Fruit fly (Drosophila melanogaster): Measurements from ENCODE around the gene frc.

frc gene

dm6 chr3L:17415967-17416749 is 16.8 kb downstream of the frc start (continued):
- TF ChIP-seq rib (GFP tag; IDR thresholded peaks at IDR 0.05) (no peak), CG18599 (GFP tag; optimal IDR thresholded peaks at IDR 0.05) (peak; percentile 12), CG10366 (GFP tag; IDR thresholded peaks at IDR 0.05) (no peak; the same call in 1 of the 2 replicates), CG15269 (tag; optimal IDR thresholded peaks at IDR 0.05) (no peak), dpn (GFP tag; optimal IDR thresholded peaks at IDR 0.05) (peak; percentile 37 to 38), org-1 (GFP tag; optimal IDR thresholded peaks at IDR 0.05) (peak; percentile 36), YL-1 (GFP tag; optimal IDR thresholded peaks at IDR 0.05) (no peak), sug (tag; optimal IDR thresholded peaks at IDR 0.05) (no peak), TFAM (GFP tag; optimal IDR thresholded peaks at IDR 0.05) (no peak), bcd (GFP tag; optimal IDR thresholded peaks at IDR 0.05) (no peak), odd (GFP tag; optimal IDR thresholded peaks at IDR 0.05) (peak; percentile 4), Doc2 (GFP tag; IDR thresholded peaks at IDR 0.05) (no peak), CG12744 (GFP tag; optimal IDR thresholded peaks at IDR 0.05) (no peak), Meics (GFP tag; optimal IDR thresholded peaks at IDR 0.05) (no peak), CG4730 (GFP tag; IDR thresholded peaks at IDR 0.05) (no peak), CG7786 (GFP tag; optimal IDR thresholded peaks at IDR 0.05) (peak; percentile 35), CG2116 (GFP tag; optimal IDR thresholded peaks at IDR 0.05) (peak; percentile 23), cwo (GFP tag; optimal IDR thresholded peaks at IDR 0.05) (no peak), klu (GFP tag; IDR thresholded peaks at IDR 0.05) (no peak), peb (GFP tag; IDR thresholded peaks at IDR 0.05) (no peak), MESR4 (GFP tag; optimal IDR thresholded peaks at IDR 0.05) (no peak), amos (GFP tag; IDR thresholded peaks at IDR 0.05; ENCODE audit: partially characterized antibody) (no peak), CG14667 (GFP tag; IDR thresholded peaks at IDR 0.05) (no peak), Bgb (GFP tag; IDR thresholded peaks at IDR 0.05; ENCODE audit: partially characterized antibody) (no peak), CG17612 (GFP tag; IDR thresholded peaks at IDR 0.05) (no peak), Pdp1 (GFP tag; optimal IDR thresholded peaks at IDR 0.05) (peak; percentile 23 to 49), fd3F (GFP tag; optimal IDR thresholded peaks at IDR 0.05) (no peak), luna (GFP tag; optimal IDR thresholded peaks at IDR 0.05) (no peak), sc (optimal IDR thresholded peaks at IDR 0.05) (no peak), sc (GFP tag; optimal IDR thresholded peaks at IDR 0.05) (peak; percentile 29), CG15073 (GFP tag; optimal IDR thresholded peaks at IDR 0.05) (no peak), Kr (GFP tag; optimal IDR thresholded peaks at IDR 0.05) (peak; percentile 50), gcm2 (GFP tag; optimal IDR thresholded peaks at IDR 0.05) (no peak), seq (GFP tag; IDR thresholded peaks at IDR 0.05) (no peak), mam (GFP tag; optimal IDR thresholded peaks at IDR 0.05) (peak; percentile 13), CG9215 (GFP tag; IDR thresholded peaks at IDR 0.05) (no peak), cas (GFP tag; IDR thresholded peaks at IDR 0.05) (no peak), CG13775 (GFP tag; optimal IDR thresholded peaks at IDR 0.05) (peak; percentile 69), kay (GFP tag; optimal IDR thresholded peaks at IDR 0.05) (peak; percentile 3), H15 (GFP tag; IDR thresholded peaks at IDR 0.05) (no peak), sd (tag; optimal IDR thresholded peaks at IDR 0.05) (no peak), CG6683 (GFP tag; optimal IDR thresholded peaks at IDR 0.05) (no peak), eyg (GFP tag; optimal IDR thresholded peaks at IDR 0.05) (no peak), kni (GFP tag; optimal IDR thresholded peaks at IDR 0.05) (peak; percentile 64), CkIIα-i1 (GFP tag; IDR thresholded peaks at IDR 0.05) (no peak), Hey (tag; optimal IDR thresholded peaks at IDR 0.05) (no peak), scrt (GFP tag; optimal IDR thresholded peaks at IDR 0.05) (no peak), CG11560 (tag; IDR thresholded peaks at IDR 0.05) (no peak), crp (GFP tag; optimal IDR thresholded peaks at IDR 0.05) (no peak), p53 (GFP tag; optimal IDR thresholded peaks at IDR 0.05) (no peak)
